Fruit fly (Drosophila melanogaster): ENCODE data around the gene ND-15.

The ND-15 gene

DNA sequence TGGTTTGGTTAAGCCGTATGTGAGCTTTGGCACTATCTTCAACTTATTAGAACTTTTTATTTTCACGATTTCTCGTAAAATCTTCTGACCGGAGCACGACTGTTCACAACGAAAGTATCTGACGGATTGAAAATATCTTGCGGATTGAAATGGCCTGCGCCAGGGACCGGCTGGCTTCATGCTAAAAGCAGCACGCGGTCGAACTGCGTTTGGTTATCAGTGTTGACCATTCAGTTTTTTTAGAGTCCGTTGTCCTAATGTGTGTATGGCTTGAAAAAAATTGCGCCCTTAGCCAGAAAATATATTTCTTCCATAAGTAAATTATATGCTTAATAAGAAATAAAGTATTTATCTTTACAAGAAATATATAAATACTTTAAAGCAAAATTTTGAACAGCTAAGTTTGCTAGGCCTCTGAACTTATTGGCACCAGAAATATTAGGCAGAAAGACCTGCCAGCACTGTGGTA lies 27.2 kb upstream of the ND-15 start, which contains the start of gene net (continued):
- TF ChIP-seq chn (GFP tag; optimal IDR thresholded peaks at IDR 0.05) (no peak), CG10366 (GFP tag; IDR thresholded peaks at IDR 0.05) (peak; percentile 26; the same call in 1 of the 2 replicates), Dref (GFP tag; IDR thresholded peaks at IDR 0.05) (no peak), CG3407 (GFP tag; optimal IDR thresholded peaks at IDR 0.05) (peak; percentile 18), gt (GFP tag; IDR thresholded peaks at IDR 0.05) (no peak), eyg (GFP tag; optimal IDR thresholded peaks at IDR 0.05) (no peak), CG9817 (tag; optimal IDR thresholded peaks at IDR 0.05) (peak; percentile 79), lov (optimal IDR thresholded peaks at IDR 0.05) (no peak), lov (GFP tag; IDR thresholded peaks at IDR 0.05) (0 out of 3 replicates have a peak, but pooled peaks have one; percentile 61), CG12104 (GFP tag; optimal IDR thresholded peaks at IDR 0.05) (peak; percentile 50), CG12769 (tag; optimal IDR thresholded peaks at IDR 0.05) (peak; percentile 68), gem (tag; optimal IDR thresholded peaks at IDR 0.05) (peak; percentile 79), CkIIα-i1 (GFP tag; IDR thresholded peaks at IDR 0.05) (no peak), CG4617 (GFP tag; optimal IDR thresholded peaks at IDR 0.05; ENCODE audit: borderline replicate concordance) (no peak), CG4328 (GFP tag; optimal IDR thresholded peaks at IDR 0.05) (peak; percentile 74), Dfd (GFP tag; optimal IDR thresholded peaks at IDR 0.05) (no peak), CG10543 (GFP tag; optimal IDR thresholded peaks at IDR 0.05) (peak; percentile 86), onecut (GFP tag; IDR thresholded peaks at IDR 0.05) (peak; percentile 40), NC2α (GFP tag; optimal IDR thresholded peaks at IDR 0.05) (no peak), phol (tag; optimal IDR thresholded peaks at IDR 0.05) (peak; percentile 65), CG9609 (GFP tag; optimal IDR thresholded peaks at IDR 0.05) (no peak), Side (GFP tag; optimal IDR thresholded peaks at IDR 0.05) (no peak), odd (GFP tag; optimal IDR thresholded peaks at IDR 0.05) (peak; percentile 74), CG8478 (optimal IDR thresholded peaks at IDR 0.05) (no peak), seq (GFP tag; IDR thresholded peaks at IDR 0.05) (no peak), CG17912 (GFP tag; optimal IDR thresholded peaks at IDR 0.05) (no peak), unc-4 (GFP tag; IDR thresholded peaks at IDR 0.05; ENCODE audit: partially characterized antibody) (no peak), CG30403 (GFP tag; optimal IDR thresholded peaks at IDR 0.05) (peak; percentile 73), CG18262 (tag; optimal IDR thresholded peaks at IDR 0.05) (peak; percentile 73), Sry-β (GFP tag; optimal IDR thresholded peaks at IDR 0.05) (peak; percentile 96), CG42726 (GFP tag; IDR thresholded peaks at IDR 0.05; ENCODE audit: partially characterized antibody) (peak; percentile 26; the same call in 1 of the 2 replicates), CG6854 (GFP tag; optimal IDR thresholded peaks at IDR 0.05) (peak; percentile 64), HHEX (GFP tag; optimal IDR thresholded peaks at IDR 0.05) (peak; percentile 65), CG6272 (GFP tag; IDR thresholded peaks at IDR 0.05) (no peak; the same call in 1 of the 2 replicates), CG12744 (GFP tag; optimal IDR thresholded peaks at IDR 0.05) (no peak), gsb (GFP tag; IDR thresholded peaks at IDR 0.05) (no peak), Optix (GFP tag; IDR thresholded peaks at IDR 0.05) (no peak), CG17328 (GFP tag; IDR thresholded peaks at IDR 0.05) (no peak), lola (GFP tag; optimal IDR thresholded peaks at IDR 0.05) (peak in 1 of 3 experiments; percentile 69), HLH54F (GFP tag; optimal IDR thresholded peaks at IDR 0.05) (no peak), CG1792 (GFP tag; optimal IDR thresholded peaks at IDR 0.05) (no peak), dati (GFP tag; IDR thresholded peaks at IDR 0.05) (no peak), CG7271 (tag; optimal IDR thresholded peaks at IDR 0.05) (no peak), zen2 (GFP tag; IDR thresholded peaks at IDR 0.05; ENCODE audit: partially characterized antibody) (no peak), h (optimal IDR thresholded peaks at IDR 0.05) (no peak), exex (tag; optimal IDR thresholded peaks at IDR 0.05) (peak; percentile 64), jigr1 (GFP tag; IDR thresholded peaks at IDR 0.05) (no peak), danr (GFP tag; IDR thresholded peaks at IDR 0.05) (no peak; the same call in 1 of the 2 replicates), Lim3 (GFP tag; IDR thresholded peaks at IDR 0.05) (no peak), CG32767 (GFP tag; IDR thresholded peaks at IDR 0.05) (no peak), CG6254 (GFP tag; optimal IDR thresholded peaks at IDR 0.05) (peak; percentile 63), Ada2b (GFP tag; IDR thresholded peaks at IDR 0.05) (peak; percentile 47; the same call in 1 of the 2 replicates)
